Worm (Caenorhabditis elegans) whole organism, L2 larva: ENCODE measurements around the gene sec-20.

Experiments
- C34F6.9 ChIP-seq: fragments of 150-350 bp; optimal IDR thresholded peaks from 2 replicates; lab custom pipeline; 2014; ENCODE audit warnings: missing biosample characterization, missing genetic modification characterization
- F13H6.1 ChIP-seq: sonication (generic microtip); optimal IDR thresholded peaks from 2 replicates; lab custom pipeline; 2016; ENCODE audit warnings: missing genetic modification characterization, missing compliant biosample characterization
- R02D3.7 ChIP-seq: fragments of 150-350 bp; optimal IDR thresholded peaks from 2 replicates; lab custom pipeline; 2014; ENCODE audit warnings: missing biosample characterization, missing genetic modification characterization
- Y55F3AM.14 ChIP-seq: fragments of 200-800 bp; sonication (Bioruptor generic); optimal IDR thresholded peaks from 2 replicates; lab custom pipeline; 2018; ENCODE audit warnings: mild to moderate bottlenecking, missing genetic modification characterization, missing compliant biosample characterization
- alr-1 ChIP-seq: fragments of 150-350 bp; optimal IDR thresholded peaks from 2 replicates; lab custom pipeline; 2014; ENCODE audit warnings: missing biosample characterization, missing genetic modification characterization
- aly-2 ChIP-seq: fragments of 150-350 bp; optimal IDR thresholded peaks from 2 replicates; lab custom pipeline; 2014; ENCODE audit warnings: missing biosample characterization, missing genetic modification characterization
- ama-1 ChIP-seq: fragments of 150-350 bp; optimal IDR thresholded peaks from 2 replicates; lab custom pipeline; 2018; ENCODE audit warnings: inconsistent platforms
- blmp-1 ChIP-seq: sonication (generic microtip); optimal IDR thresholded peaks from 2 replicates; lab custom pipeline; 2017; ENCODE audit warnings: missing genetic modification characterization, mild to moderate bottlenecking, missing compliant biosample characterization, antibody characterized with exemption, moderate library complexity; ENCODE audit not compliant: insufficient read depth
- crh-2 ChIP-seq: sonication (generic microtip); optimal IDR thresholded peaks from 2 replicates; lab custom pipeline; 2017; ENCODE audit warnings: missing biosample characterization, missing genetic modification characterization
- dmd-4 ChIP-seq: sonication (generic microtip); optimal IDR thresholded peaks from 2 replicates; lab custom pipeline; 2017; ENCODE audit warnings: missing biosample characterization, missing genetic modification characterization
- egl-27 ChIP-seq: sonication (generic microtip); optimal IDR thresholded peaks from 3 replicates; lab custom pipeline; 2017; ENCODE audit warnings: missing biosample characterization, missing genetic modification reagents, missing genetic modification characterization
- elt-3 ChIP-seq: sonication (generic microtip); optimal IDR thresholded peaks from 2 replicates; lab custom pipeline; 2017; ENCODE audit warnings: missing biosample characterization, missing genetic modification characterization
- fos-1 ChIP-seq: fragments of 150-350 bp; optimal IDR thresholded peaks from 2 replicates; lab custom pipeline; 2014; ENCODE audit warnings: missing biosample characterization, missing genetic modification characterization
- gmeb-1 ChIP-seq: fragments of 150-350 bp; optimal IDR thresholded peaks from 2 replicates; lab custom pipeline; 2014; ENCODE audit warnings: missing biosample characterization, missing genetic modification characterization
- lin-11 ChIP-seq: fragments of 150-350 bp; sonication (generic microtip); optimal IDR thresholded peaks from 2 replicates; lab custom pipeline; 2014; ENCODE audit warnings: missing biosample characterization, missing genetic modification characterization, inconsistent platforms, mixed read lengths
- lin-13 ChIP-seq: fragments of 150-350 bp; optimal IDR thresholded peaks from 2 replicates; lab custom pipeline; 2014; ENCODE audit warnings: missing biosample characterization, missing genetic modification reagents, missing genetic modification characterization
- lin-39 ChIP-seq: fragments of 150-350 bp; optimal IDR thresholded peaks from 2 replicates; lab custom pipeline; 2014; ENCODE audit warnings: missing biosample characterization, missing genetic modification reagents, missing genetic modification characterization
- lsy-2 ChIP-seq, 2 experiments: fragments of 150-350 bp in 1 of 2; sonication (generic microtip) in 1 of 2; optimal IDR thresholded peaks; 2 replicates each; lab custom pipeline; 2014 to 2017; ENCODE audit warnings: missing biosample characterization in 2 of 2, missing genetic modification characterization in 2 of 2
- mab-5 ChIP-seq: fragments of 150-350 bp; optimal IDR thresholded peaks from 2 replicates; lab custom pipeline; 2014; ENCODE audit warnings: missing biosample characterization, missing genetic modification characterization
- nhr-10 ChIP-seq: sonication (generic microtip); optimal IDR thresholded peaks from 2 replicates; lab custom pipeline; 2017; ENCODE audit warnings: missing biosample characterization, missing genetic modification characterization
- nhr-11 ChIP-seq: fragments of 150-350 bp; optimal IDR thresholded peaks from 2 replicates; lab custom pipeline; 2014; ENCODE audit warnings: missing biosample characterization, missing genetic modification characterization
- nhr-12 ChIP-seq: fragments of 150-350 bp; optimal IDR thresholded peaks from 2 replicates; lab custom pipeline; 2014; ENCODE audit warnings: missing biosample characterization, missing genetic modification characterization
- nhr-21 ChIP-seq: fragments of 150-350 bp; optimal IDR thresholded peaks from 2 replicates; lab custom pipeline; 2014; ENCODE audit warnings: missing biosample characterization, missing genetic modification characterization
- nhr-23 ChIP-seq: fragments of 150-350 bp; optimal IDR thresholded peaks from 2 replicates; lab custom pipeline; 2014; ENCODE audit warnings: missing biosample characterization, missing genetic modification reagents, missing genetic modification characterization
- nhr-237 ChIP-seq: fragments of 150-350 bp; optimal IDR thresholded peaks from 2 replicates; lab custom pipeline; 2014; ENCODE audit warnings: missing biosample characterization, missing genetic modification characterization
- nhr-25 ChIP-seq: fragments of 150-350 bp; sonication (generic microtip); optimal IDR thresholded peaks from 3 replicates; lab custom pipeline; 2014; ENCODE audit warnings: missing biosample characterization, missing genetic modification characterization
- nhr-6 ChIP-seq: fragments of 150-350 bp; optimal IDR thresholded peaks from 2 replicates; lab custom pipeline; 2014; ENCODE audit warnings: missing biosample characterization, missing genetic modification characterization
- nhr-77 ChIP-seq: fragments of 150-350 bp; optimal IDR thresholded peaks from 2 replicates; lab custom pipeline; 2014; ENCODE audit warnings: missing biosample characterization, missing genetic modification characterization
- peb-1 ChIP-seq: fragments of 150-350 bp; optimal IDR thresholded peaks from 2 replicates; lab custom pipeline; 2014; ENCODE audit warnings: missing biosample characterization, missing genetic modification characterization
- sem-4 ChIP-seq: fragments of 150-350 bp; optimal IDR thresholded peaks from 2 replicates; lab custom pipeline; 2014; ENCODE audit warnings: missing biosample characterization, missing genetic modification reagents, missing genetic modification characterization
- sma-3 ChIP-seq: sonication (generic microtip); optimal IDR thresholded peaks from 2 replicates; lab custom pipeline; 2016; ENCODE audit warnings: missing genetic modification reagents, missing genetic modification characterization, missing compliant biosample characterization
- unc-39 ChIP-seq: fragments of 150-350 bp; optimal IDR thresholded peaks from 2 replicates; lab custom pipeline; 2014; ENCODE audit warnings: missing biosample characterization, missing genetic modification characterization
- unc-55 ChIP-seq: fragments of 150-350 bp; sonication (generic microtip); optimal IDR thresholded peaks from 3 replicates; lab custom pipeline; 2014; ENCODE audit warnings: missing biosample characterization, missing genetic modification reagents, missing genetic modification characterization
- zag-1 ChIP-seq: fragments of 150-350 bp; optimal IDR thresholded peaks from 2 replicates; lab custom pipeline; 2014; ENCODE audit warnings: missing biosample characterization, missing genetic modification characterization

sec-20 gene

DNA sequence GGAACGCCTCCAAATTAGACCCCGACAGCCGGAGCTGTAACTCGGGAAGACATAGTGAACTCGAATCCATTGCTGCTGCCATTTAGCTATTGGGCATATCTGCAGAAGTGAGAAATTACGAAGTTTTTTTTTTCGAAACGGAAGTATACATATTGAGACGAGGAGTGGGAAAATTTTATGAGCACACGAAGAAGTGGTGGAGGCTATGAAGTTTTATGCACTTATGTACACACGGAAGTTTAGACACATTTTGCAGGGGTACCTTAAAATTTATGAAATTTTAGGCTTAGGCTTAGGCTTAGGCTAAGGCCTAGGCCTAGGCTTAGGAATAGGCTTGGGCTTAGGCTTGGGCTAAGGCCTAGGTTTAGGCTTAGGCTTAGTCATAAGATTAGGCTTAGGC lies 15.1 kb downstream of the sec-20 start, which contains the start of gene W10C4.1:
Gene W10C4.1 (minus strand): TSS at position 101 of the 400 bp plus-strand sequence.
- TF ChIP-seq nhr-11 (tag; lab: Kevin White, UChicago) (no peak), fos-1 (tag; lab: Kevin White, UChicago) (no peak), egl-27 (tag; lab: Kevin White, UChicago) (no peak), zag-1 (tag; lab: Kevin White, UChicago) (no peak), aly-2 (tag; lab: Kevin White, UChicago) (no peak), unc-55 (GFP tag; lab: Kevin White, UChicago) (peak; percentile 9)

- TF ChIP-seq dmd-4 (tag; lab: Kevin White, UChicago) = no peak
- TF ChIP-seq mab-5 = no peak
- TF ChIP-seq nhr-77 (tag; lab: Kevin White, UChicago) = no peak
- no peak for TF ChIP-seq lsy-2 (tag; optimal IDR thresholded peaks at IDR 0.05; lab: Kevin White, UChicago)
- TF ChIP-seq elt-3 (tag; lab: Kevin White, UChicago) = no peak
- TF ChIP-seq Y55F3AM.14 = no peak
- TF ChIP-seq alr-1 = no peak
- no peak for TF ChIP-seq nhr-6
- TF ChIP-seq blmp-1 = no peak
- no peak for TF ChIP-seq nhr-237 (tag; lab: Kevin White, UChicago)
- no peak for TF ChIP-seq aly-2 (tag; lab: Kevin White, UChicago)
These were observed 17.1 kb downstream of the sec-20 start for ce11 chrIII:208793-209694.

DNA sequence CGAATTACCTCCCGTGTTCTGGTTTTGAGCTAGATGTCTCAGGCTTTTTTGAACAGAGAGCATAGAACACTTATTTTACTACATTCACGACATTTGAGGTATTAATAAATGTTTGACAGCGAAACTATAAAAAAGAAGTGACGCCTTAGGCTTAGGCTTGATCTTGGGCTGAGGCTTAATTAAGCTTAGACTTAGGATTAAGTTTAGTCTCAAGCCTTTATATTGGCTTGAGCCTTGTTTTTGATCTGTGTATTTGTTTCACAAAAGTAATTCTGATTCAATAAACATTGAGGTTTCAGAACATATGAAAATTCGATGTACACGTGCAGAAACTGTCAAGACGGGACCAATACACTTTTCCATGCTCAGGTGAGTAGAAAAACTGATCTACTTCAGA lies 17.8 kb downstream of the sec-20 start, which contains the start of gene klp-20:
Gene klp-20 (plus strand): TSS at position 298 of the 397 bp plus-strand sequence.
- TF ChIP-seq sem-4 (no peak), nhr-21 (tag; lab: Kevin White, UChicago) (no peak)

ce11 chrIII:211387-211786 lies 19.5 kb downstream of the sec-20 start:
- no peak for TF ChIP-seq sem-4
- no peak for TF ChIP-seq alr-1
- no peak for TF ChIP-seq fos-1 (tag; lab: Kevin White, UChicago)
- TF ChIP-seq R02D3.7 (tag; lab: Kevin White, UChicago) = no peak
- TF ChIP-seq crh-2 (tag; lab: Kevin White, UChicago) = no peak
- no peak for TF ChIP-seq nhr-11 (tag; lab: Kevin White, UChicago)
- TF ChIP-seq gmeb-1 = no peak
- no peak for TF ChIP-seq zag-1 (tag; lab: Kevin White, UChicago)
- TF ChIP-seq lin-11 = no peak
- no peak for TF ChIP-seq unc-39 (tag; lab: Kevin White, UChicago)
- no peak for TF ChIP-seq lin-39 (tag; lab: Kevin White, UChicago)
- no peak for TF ChIP-seq nhr-21 (tag; lab: Kevin White, UChicago)
- TF ChIP-seq ama-1 (lab: Kevin White, UChicago) = no peak
- TF ChIP-seq sma-3 (GFP tag; lab: Kevin White, UChicago) = no peak
- no peak for TF ChIP-seq nhr-23 (tag; lab: Kevin White, UChicago)
- TF ChIP-seq nhr-25 = no peak
- TF ChIP-seq lin-13 (GFP tag; lab: Kevin White, UChicago) = no peak
- TF ChIP-seq nhr-10 (tag; lab: Kevin White, UChicago) = no peak
- no peak for TF ChIP-seq nhr-12 (tag; lab: Kevin White, UChicago)
- TF ChIP-seq nhr-77 (tag; lab: Kevin White, UChicago) = no peak

ce11 chrIII:220368-220767 lies 28.5 kb downstream of the sec-20 start:
- TF ChIP-seq F13H6.1 (tag; lab: Kevin White, UChicago) = peak; percentile 23
- TF ChIP-seq peb-1 = no peak
- peak; percentile 3 for TF ChIP-seq C34F6.9 (tag; lab: Kevin White, UChicago)
- TF ChIP-seq unc-55 (GFP tag; lab: Kevin White, UChicago) = peak; percentile 55
